Worm (Caenorhabditis elegans) whole organism, L4/young adult: ENCODE results near the gene wdfy-3.

ENCODE experiments used
- W03F9.2 ChIP-seq: fragments of 150-350 bp; optimal IDR thresholded peaks from 2 replicates; lab custom pipeline; 2014; ENCODE audit warnings: missing biosample characterization, missing genetic modification characterization
- dao-5 ChIP-seq: sonication (generic microtip); optimal IDR thresholded peaks from 2 replicates; lab custom pipeline; 2016; ENCODE audit warnings: missing genotype, missing genetic modification characterization, moderate library complexity, missing compliant biosample characterization
- him-1 ChIP-seq: sonication (generic microtip); optimal IDR thresholded peaks from 2 replicates; lab custom pipeline; 2016; ENCODE audit warnings: missing genotype, missing genetic modification reagents, missing genetic modification characterization, missing compliant biosample characterization

ce11 chrIV:12711644-12712043 lies 58.4 kb downstream of the wdfy-3 start, which contains the start of gene C27D8.3:
- TF ChIP-seq him-1 (tag; lab: Kevin White, UChicago) (no peak), W03F9.2 (no peak), dao-5 (tag; lab: Kevin White, UChicago) (no peak)
